Worm (Caenorhabditis elegans) whole organism, early embryonic: ENCODE measurements around the gene C41H7.2.
A peak's percentile ranks its signal among the peaks of the same experiment; 100 is the strongest.

Experiments
- B0310.2 ChIP-seq: sonication (generic microtip); optimal IDR thresholded peaks from 2 replicates; lab custom pipeline; 2016; ENCODE audit warnings: mild to moderate bottlenecking, missing genetic modification characterization, missing compliant biosample characterization
- F13C5.2 ChIP-seq: sonication (generic microtip); optimal IDR thresholded peaks from 2 replicates; lab custom pipeline; 2017; ENCODE audit warnings: mild to moderate bottlenecking, missing genetic modification characterization, inconsistent platforms, missing compliant biosample characterization
- aly-1 ChIP-seq: sonication (generic microtip); optimal IDR thresholded peaks from 2 replicates; lab custom pipeline; 2016; ENCODE audit warnings: missing genetic modification characterization, missing compliant biosample characterization
- ama-1 ChIP-seq: fragments of 150-350 bp; optimal IDR thresholded peaks from 2 replicates; lab custom pipeline; 2014
- ceh-13 ChIP-seq: fragments of 200-800 bp; sonication (Bioruptor generic); optimal IDR thresholded peaks from 2 replicates; lab custom pipeline; 2018; ENCODE audit warnings: mild to moderate bottlenecking, missing genetic modification characterization, missing compliant biosample characterization
- ceh-36 ChIP-seq: sonication (generic microtip); optimal IDR thresholded peaks from 2 replicates; lab custom pipeline; 2016; ENCODE audit warnings: missing genetic modification characterization, inconsistent platforms, missing compliant biosample characterization
- ets-7 ChIP-seq: sonication (generic microtip); optimal IDR thresholded peaks from 2 replicates; lab custom pipeline; 2016; ENCODE audit warnings: missing genotype, missing genetic modification characterization, missing compliant biosample characterization
- flt-1 ChIP-seq: fragments of 200-800 bp; sonication (Bioruptor generic); IDR thresholded peaks from 2 replicates; pipeline ENCODE4 v1.3.6; 2022; ENCODE audit warnings: missing genetic modification characterization, missing compliant biosample characterization
- hmbx-1 ChIP-seq: sonication (generic microtip); optimal IDR thresholded peaks from 2 replicates; lab custom pipeline; 2016; ENCODE audit warnings: mild to moderate bottlenecking, missing genetic modification characterization, missing compliant biosample characterization
- hmg-4 ChIP-seq: fragments of 200-800 bp; sonication (Bioruptor generic); optimal IDR thresholded peaks from 2 replicates; lab custom pipeline; 2018; ENCODE audit warnings: mild to moderate bottlenecking, missing genetic modification characterization, missing compliant biosample characterization
- hnd-1 ChIP-seq: sonication (generic microtip); optimal IDR thresholded peaks from 2 replicates; lab custom pipeline; 2016; ENCODE audit warnings: missing genetic modification characterization, missing compliant biosample characterization
- pes-1 ChIP-seq: fragments of 200-800 bp; sonication (Bioruptor generic); IDR thresholded peaks from 2 replicates; pipeline ENCODE4 v1.3.6; 2022; ENCODE audit warnings: missing genetic modification reagents, missing genetic modification characterization, missing compliant biosample characterization
- scrt-1 ChIP-seq: fragments of 200-800 bp; sonication (Bioruptor generic); IDR thresholded peaks from 2 replicates; pipeline ENCODE4 v1.3.6; 2022; ENCODE audit warnings: missing genetic modification characterization, missing compliant biosample characterization
- sea-1 ChIP-seq: fragments of 200-800 bp; sonication (Bioruptor generic); conservative IDR thresholded peaks from 2 replicates; pipeline ENCODE4 v1.3.6; 2022; ENCODE audit warnings: missing genetic modification characterization, missing compliant biosample characterization
- tbx-11 ChIP-seq: fragments of 200-800 bp; sonication (Bioruptor generic); IDR thresholded peaks from 2 replicates; pipeline ENCODE4 v1.3.6; 2022; ENCODE audit warnings: missing genetic modification characterization, missing compliant biosample characterization
- tbx-37 ChIP-seq: fragments of 200-800 bp; sonication (Bioruptor generic); conservative IDR thresholded peaks from 2 replicates; pipeline ENCODE4 v1.3.6; 2022; ENCODE audit warnings: missing genetic modification reagents, missing genetic modification characterization, missing compliant biosample characterization
- tra-4 ChIP-seq: sonication (generic microtip); optimal IDR thresholded peaks from 2 replicates; lab custom pipeline; 2017; ENCODE audit warnings: missing genetic modification characterization, missing compliant biosample characterization

Gene C41H7.2

DNA sequence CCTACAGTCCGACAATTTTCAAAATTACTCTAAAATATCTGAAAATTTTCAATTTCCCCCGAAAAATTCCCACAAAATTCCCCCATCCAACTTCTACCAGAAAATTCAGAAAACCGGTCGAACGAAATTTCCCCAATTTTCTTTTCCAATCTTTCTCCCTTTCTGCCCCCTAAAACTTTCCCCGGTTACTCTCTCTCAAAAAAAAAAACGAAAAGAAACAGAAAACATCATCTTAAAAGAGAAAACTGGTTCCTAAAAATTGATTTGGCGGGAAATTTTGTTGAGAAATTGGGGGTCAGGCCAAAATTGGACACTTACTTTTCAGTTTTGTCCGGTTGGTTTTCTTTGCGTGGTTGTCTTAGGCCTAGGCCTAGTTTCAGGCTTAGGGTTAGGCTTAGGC lies 37.0 kb upstream of the C41H7.2 start:
- TF ChIP-seq flt-1 (no peak), B0310.2 (tag; lab: Kevin White, UChicago) (no peak), ama-1 (no peak), tra-4 (tag; lab: Kevin White, UChicago) (no peak), ets-7 (tag; lab: Kevin White, UChicago) (no peak), pes-1 (GFP tag; lab: Robert Waterston, UW) (no peak), tbx-37 (GFP tag; lab: Robert Waterston, UW) (no peak), hmg-4 (GFP tag; lab: Kevin White, UChicago) (no peak), ceh-36 (no peak), hmbx-1 (no peak), aly-1 (no peak), sea-1 (GFP tag; lab: Robert Waterston, UW) (no peak), scrt-1 (GFP tag; lab: Robert Waterston, UW) (no peak), F13C5.2 (tag; lab: Kevin White, UChicago) (no peak), ceh-13 (GFP tag; lab: Kevin White, UChicago) (no peak), hnd-1 (tag; lab: Kevin White, UChicago) (no peak)

DNA sequence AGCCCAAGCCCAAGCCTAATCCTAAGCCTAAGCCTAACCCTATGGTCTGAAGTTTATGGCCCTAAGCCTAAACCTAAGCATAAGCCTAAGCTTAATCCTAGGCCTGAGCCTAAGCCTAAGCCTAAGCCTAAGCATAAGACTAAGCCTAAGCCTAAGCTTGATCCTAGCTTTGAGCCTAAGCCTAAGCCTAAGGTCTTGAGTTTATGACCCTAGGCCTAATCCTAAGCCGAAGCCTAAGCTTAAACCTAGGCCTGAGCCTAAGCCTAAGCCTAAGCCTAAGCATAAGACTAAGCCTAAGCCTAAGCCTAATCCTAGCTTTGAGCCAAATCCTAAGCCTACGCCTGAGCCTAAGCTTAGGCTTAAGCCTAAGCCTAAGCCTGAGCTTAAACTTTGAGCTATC lies 35.6 kb upstream of the C41H7.2 start:
- peak; percentile 95 for TF ChIP-seq ceh-36
- no peak for TF ChIP-seq hmbx-1

DNA sequence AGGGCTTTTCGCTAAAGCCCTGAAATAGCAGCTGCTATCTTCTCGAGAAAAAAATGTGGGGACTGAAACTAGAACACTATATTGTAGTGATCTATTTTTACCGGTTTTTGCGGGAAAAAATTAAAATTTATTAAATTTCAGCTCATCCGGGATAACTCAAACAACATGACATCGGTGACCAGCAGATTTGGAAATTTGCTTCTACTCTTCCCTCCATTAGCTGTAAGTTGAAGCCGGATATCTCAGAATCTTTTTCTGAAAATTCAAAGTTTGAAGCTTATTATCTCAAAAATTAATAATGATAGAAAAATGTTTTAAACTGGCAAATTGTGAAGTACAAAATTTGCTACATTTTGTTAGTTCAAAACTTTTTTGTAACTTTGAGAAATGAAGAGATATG lies 30.2 kb upstream of the C41H7.2 start:
- TF ChIP-seq tbx-11 (GFP tag; lab: Robert Waterston, UW), result no peak
- no peak for TF ChIP-seq ama-1
- TF ChIP-seq hmbx-1, result no peak
- no peak for TF ChIP-seq ets-7 (tag; lab: Kevin White, UChicago)
- no peak for TF ChIP-seq hnd-1 (tag; lab: Kevin White, UChicago)
- TF ChIP-seq scrt-1 (GFP tag; lab: Robert Waterston, UW), result no peak
- TF ChIP-seq sea-1 (GFP tag; lab: Robert Waterston, UW), result no peak
- no peak for TF ChIP-seq ceh-36
- TF ChIP-seq flt-1, result no peak
- TF ChIP-seq tra-4 (tag; lab: Kevin White, UChicago), result no peak
- no peak for TF ChIP-seq B0310.2 (tag; lab: Kevin White, UChicago)

DNA sequence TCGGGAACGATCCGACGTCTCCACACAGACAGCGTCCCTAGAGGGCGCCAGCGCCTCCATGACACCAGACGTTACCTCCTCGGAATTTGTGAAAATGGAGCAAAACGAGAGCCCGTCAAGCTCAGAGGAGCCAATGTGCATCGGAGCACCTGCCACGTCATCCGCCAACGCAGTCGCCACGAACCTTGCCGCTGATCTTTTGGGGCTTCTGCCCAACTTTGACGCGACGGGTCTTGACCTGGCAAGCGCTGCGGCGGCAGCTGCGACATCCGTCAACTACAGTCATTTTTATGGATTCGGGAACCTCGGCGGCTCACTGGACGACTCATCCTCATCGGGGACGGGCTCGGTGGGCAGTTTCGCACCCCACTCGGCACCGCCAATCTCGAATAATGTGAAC lies 29.2 kb upstream of the C41H7.2 start:
- TF ChIP-seq hmg-4 (GFP tag; lab: Kevin White, UChicago) (no peak), ets-7 (tag; lab: Kevin White, UChicago) (no peak), tbx-37 (GFP tag; lab: Robert Waterston, UW) (no peak), hmbx-1 (no peak), hnd-1 (tag; lab: Kevin White, UChicago) (no peak), ceh-13 (GFP tag; lab: Kevin White, UChicago) (no peak), aly-1 (no peak), tra-4 (tag; lab: Kevin White, UChicago) (no peak), F13C5.2 (tag; lab: Kevin White, UChicago) (no peak), pes-1 (GFP tag; lab: Robert Waterston, UW) (no peak), ama-1 (no peak), B0310.2 (tag; lab: Kevin White, UChicago) (no peak), ceh-36 (no peak), flt-1 (no peak), sea-1 (GFP tag; lab: Robert Waterston, UW) (no peak), scrt-1 (GFP tag; lab: Robert Waterston, UW) (no peak), tbx-11 (GFP tag; lab: Robert Waterston, UW) (no peak)

DNA sequence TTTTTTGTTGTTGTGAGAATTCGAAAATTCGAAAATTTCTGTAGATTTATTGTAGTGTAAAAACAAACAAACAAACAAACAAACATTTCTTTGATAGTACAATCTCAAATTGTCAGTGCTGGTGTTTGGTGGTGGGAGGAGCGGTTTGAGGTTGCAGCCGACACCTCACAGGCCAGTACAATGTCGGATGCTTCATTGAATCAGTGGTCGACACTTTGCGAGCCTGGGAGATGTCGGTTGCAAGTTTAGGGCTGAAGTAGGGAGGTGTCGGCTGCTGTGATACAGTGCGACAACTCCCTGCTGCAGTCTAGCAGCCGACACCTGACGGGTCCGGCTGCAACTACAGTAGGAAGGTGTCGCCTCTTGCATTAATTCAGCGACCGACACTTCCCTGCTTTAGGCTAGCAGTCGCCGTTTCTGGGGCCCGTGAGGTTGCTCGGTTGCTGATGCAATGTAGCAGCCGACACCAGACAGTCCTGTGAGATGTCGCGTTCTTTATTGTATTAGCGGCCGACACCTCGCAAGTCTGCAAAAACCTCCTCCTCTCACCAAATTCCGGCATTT lies 28.6 kb upstream of the C41H7.2 start:
- TF ChIP-seq B0310.2 (tag; lab: Kevin White, UChicago) (no peak), pes-1 (GFP tag; lab: Robert Waterston, UW) (no peak), ets-7 (tag; lab: Kevin White, UChicago) (no peak), hmbx-1 (no peak), ceh-13 (GFP tag; lab: Kevin White, UChicago) (no peak), tbx-11 (GFP tag; lab: Robert Waterston, UW) (no peak), sea-1 (GFP tag; lab: Robert Waterston, UW) (no peak)

DNA sequence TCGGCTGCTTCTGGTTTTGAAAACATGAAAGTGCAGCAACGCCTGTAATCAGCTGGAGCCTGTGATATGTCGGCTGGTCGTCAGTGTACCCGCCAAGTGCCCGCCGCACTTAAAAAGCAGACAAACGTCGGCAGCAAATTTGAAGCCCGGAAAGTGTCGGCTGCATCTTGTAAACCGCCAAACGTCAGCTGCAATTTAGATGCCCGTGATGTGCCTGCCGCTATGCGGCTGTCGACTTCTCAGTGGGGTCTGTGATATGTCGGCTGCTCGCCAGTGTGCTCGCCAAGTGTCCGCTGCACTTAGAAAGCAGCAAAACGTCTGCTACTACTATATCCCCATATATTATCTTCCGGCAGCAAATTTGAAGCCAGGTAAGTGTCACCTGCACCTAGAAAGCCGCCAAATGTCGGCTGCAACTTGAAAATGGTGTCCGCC lies 27.5 kb upstream of the C41H7.2 start:
- TF ChIP-seq scrt-1 (GFP tag; lab: Robert Waterston, UW), result no peak
- no peak for TF ChIP-seq aly-1
- no peak for TF ChIP-seq ets-7 (tag; lab: Kevin White, UChicago)
- no peak for TF ChIP-seq F13C5.2 (tag; lab: Kevin White, UChicago)
- TF ChIP-seq ama-1, result no peak
- no peak for TF ChIP-seq tbx-37 (GFP tag; lab: Robert Waterston, UW)
- TF ChIP-seq ceh-36, result no peak
- TF ChIP-seq tra-4 (tag; lab: Kevin White, UChicago), result no peak
- TF ChIP-seq hmg-4 (GFP tag; lab: Kevin White, UChicago), result no peak
- no peak for TF ChIP-seq hmbx-1
- no peak for TF ChIP-seq B0310.2 (tag; lab: Kevin White, UChicago)
- TF ChIP-seq pes-1 (GFP tag; lab: Robert Waterston, UW), result no peak
- no peak for TF ChIP-seq flt-1
- TF ChIP-seq ceh-13 (GFP tag; lab: Kevin White, UChicago), result no peak
- no peak for TF ChIP-seq sea-1 (GFP tag; lab: Robert Waterston, UW)
- TF ChIP-seq tbx-11 (GFP tag; lab: Robert Waterston, UW), result no peak
- no peak for TF ChIP-seq hnd-1 (tag; lab: Kevin White, UChicago)

DNA sequence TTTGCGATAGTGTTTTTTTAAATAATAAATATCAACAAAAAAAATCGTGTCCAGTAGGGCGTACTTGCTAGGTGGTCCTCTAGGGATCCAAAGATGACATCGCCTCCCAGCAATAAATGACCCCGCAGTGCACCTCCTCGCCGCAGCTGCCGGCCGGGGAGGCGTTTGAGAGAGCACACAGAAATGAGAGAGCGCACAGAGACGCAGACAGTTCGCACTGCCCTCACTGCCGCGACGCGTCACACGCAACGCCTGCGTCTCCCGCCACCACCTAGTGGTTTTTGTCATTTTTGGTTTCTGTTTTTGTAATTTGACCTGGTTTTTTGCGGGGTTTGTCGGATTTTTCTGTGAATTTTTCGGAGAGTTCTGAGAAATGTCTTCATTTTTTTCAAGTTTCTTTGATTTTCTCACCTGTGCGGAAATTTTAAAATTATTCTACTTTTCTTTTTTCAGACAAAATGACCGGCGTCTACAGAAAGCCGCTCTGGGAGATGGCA lies 26.7 kb upstream of the C41H7.2 start, which contains the start of gene lido-7:
TSS of gene lido-7 (plus strand) at position 447 of the 497 bp plus-strand sequence.
- TF ChIP-seq sea-1 (GFP tag; lab: Robert Waterston, UW) (no peak), flt-1 (no peak)

DNA sequence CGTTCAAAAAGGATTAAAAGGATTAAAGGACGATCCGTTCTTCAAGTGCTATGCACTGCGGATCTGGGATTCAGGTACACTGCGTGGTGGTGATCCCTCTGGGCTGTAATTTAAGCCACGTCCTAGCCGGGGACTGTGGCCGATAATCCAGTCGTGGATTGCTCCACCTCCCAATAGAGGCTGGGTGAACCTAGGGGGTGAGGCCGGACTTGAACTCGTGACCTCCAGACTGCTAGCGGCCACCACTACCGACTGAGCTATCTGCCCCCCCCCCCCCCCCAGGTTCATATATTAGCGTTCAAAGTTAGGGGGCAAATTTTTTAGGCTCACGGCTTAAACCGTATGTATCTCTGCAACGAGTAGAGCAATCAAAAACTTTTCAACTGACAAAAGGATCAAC lies 25.5 kb upstream of the C41H7.2 start:
- peak; percentile 39 for TF ChIP-seq ceh-36
